Fruit fly (Drosophila melanogaster) Kc167 (cell line): ENCODE data around the gene EndoA.

Experiments used
- Myc ChIP-seq: fragments of >200 bp; optimal IDR thresholded peaks from 2 replicates; lab custom pipeline; 2017; ENCODE audit warnings: missing external identifiers
- Sin3A ChIP-seq: fragments of >200 bp; optimal IDR thresholded peaks from 2 replicates; lab custom pipeline; 2018; ENCODE audit warnings: missing external identifiers
- h ChIP-seq: fragments of >200 bp; optimal IDR thresholded peaks from 3 replicates; lab custom pipeline; 2018; ENCODE audit warnings: missing external identifiers
- insv ChIP-seq: fragments of >200 bp; optimal IDR thresholded peaks from 3 replicates; lab custom pipeline; 2018; ENCODE audit warnings: missing external identifiers
- ttk ChIP-seq: sonication (Bioruptor generic); optimal IDR thresholded peaks from 2 replicates; lab custom pipeline; 2017; ENCODE audit warnings: missing external identifiers

- TF ChIP-seq Sin3A, result no peak
- no peak for TF ChIP-seq insv (lab: Kevin White, UChicago)
- no peak for TF ChIP-seq ttk (lab: Kevin White, UChicago)
- no peak for TF ChIP-seq Myc (lab: Kevin White, UChicago)
- TF ChIP-seq h (lab: Kevin White, UChicago), result no peak
Measured at dm6 chr3R:18912782-18913331, 6.4 kb downstream of the EndoA start, which contains the start of gene Sgsh.
